Worm (Caenorhabditis elegans): ENCODE data around the gene hrpk-2.

The hrpk-2 gene

ce11 chrIII:7978723-7979122, 8.2 kb upstream of the hrpk-2 start:
- TF ChIP-seq sox-4 (tag; optimal IDR thresholded peaks at IDR 0.05) (no peak), egl-27 (tag; optimal IDR thresholded peaks at IDR 0.05) (no peak), snpc-4 (tag; optimal IDR thresholded peaks at IDR 0.05) (peak; percentile 3), rnt-1 (tag; optimal IDR thresholded peaks at IDR 0.05) (peak; percentile 57), snu-23 (GFP tag; optimal IDR thresholded peaks at IDR 0.05) (peak; percentile 77), swsn-7 (tag; optimal IDR thresholded peaks at IDR 0.05) (peak; percentile 59), nhr-20 (tag; optimal IDR thresholded peaks at IDR 0.05) (peak; percentile 78), lsy-2 (tag; optimal IDR thresholded peaks at IDR 0.05) (peak; percentile 57 to 67), elt-3 (tag; optimal IDR thresholded peaks at IDR 0.05) (peak in 1 of 6 experiments; percentile 57), egl-13 (tag; optimal IDR thresholded peaks at IDR 0.05) (no peak), unc-130 (tag; optimal IDR thresholded peaks at IDR 0.05) (peak; percentile 3), mef-2 (tag; optimal IDR thresholded peaks at IDR 0.05) (no peak), nhr-76 (tag; optimal IDR thresholded peaks at IDR 0.05) (no peak), nhr-85 (tag) (peak; percentile 90), blmp-1 (tag; optimal IDR thresholded peaks at IDR 0.05) (peak; percentile 46), skn-1 (tag; optimal IDR thresholded peaks at IDR 0.05) (peak; percentile 11), sptf-1 (tag; optimal IDR thresholded peaks at IDR 0.05) (no peak), fkh-4 (tag; optimal IDR thresholded peaks at IDR 0.05; ENCODE audit: borderline replicate concordance) (no peak), elt-2 (tag; optimal IDR thresholded peaks at IDR 0.05) (peak; percentile 5), efl-3 (GFP tag; optimal IDR thresholded peaks at IDR 0.05) (no peak), lir-3 (tag; optimal IDR thresholded peaks at IDR 0.05; ENCODE audit: poor library complexity) (no peak), grh-1 (GFP tag; IDR thresholded peaks at IDR 0.05) (no peak), ceh-88 (GFP tag; IDR thresholded peaks at IDR 0.05) (peak; percentile 27; the same call in 1 of the 2 replicates), nhr-47 (tag; optimal IDR thresholded peaks at IDR 0.05) (peak; percentile 60), lin-35 (GFP tag; optimal IDR thresholded peaks at IDR 0.05) (peak; percentile 38 to 68), ztf-4 (tag; optimal IDR thresholded peaks at IDR 0.05) (no peak), dpl-1 (GFP tag; optimal IDR thresholded peaks at IDR 0.05) (peak; percentile 20 to 46 (median 26)), C34B4.2 (tag; optimal IDR thresholded peaks at IDR 0.05) (no peak), C16A3.4 (tag; optimal IDR thresholded peaks at IDR 0.05) (peak; percentile 45), Y116A8C.19 (tag; optimal IDR thresholded peaks at IDR 0.05; ENCODE audit: borderline replicate concordance) (no peak), fkh-10 (GFP tag; optimal IDR thresholded peaks at IDR 0.05) (no peak), alr-1 (tag; optimal IDR thresholded peaks at IDR 0.05; ENCODE audit: borderline replicate concordance) (no peak), zip-4 (GFP tag; optimal IDR thresholded peaks at IDR 0.05) (no peak), tlp-1 (tag; optimal IDR thresholded peaks at IDR 0.05) (no peak), ama-1 (optimal IDR thresholded peaks at IDR 0.05) (no peak), aly-2 (tag; optimal IDR thresholded peaks at IDR 0.05) (no peak), nhr-12 (tag; optimal IDR thresholded peaks at IDR 0.05) (no peak), aha-1 (tag; optimal IDR thresholded peaks at IDR 0.05) (no peak), mep-1 (tag; optimal IDR thresholded peaks at IDR 0.05) (peak; percentile 58), nhr-11 (tag; optimal IDR thresholded peaks at IDR 0.05) (no peak), pqm-1 (tag; optimal IDR thresholded peaks at IDR 0.05) (no peak), nhr-90 (tag; optimal IDR thresholded peaks at IDR 0.05; ENCODE audit: poor library complexity) (peak; percentile 66), zag-1 (tag; optimal IDR thresholded peaks at IDR 0.05) (no peak), nhr-77 (tag; optimal IDR thresholded peaks at IDR 0.05) (peak; percentile 61), jun-1 (tag; optimal IDR thresholded peaks at IDR 0.05) (peak; percentile 26), xbp-1 (tag; optimal IDR thresholded peaks at IDR 0.05) (peak; percentile 37), lin-15B (tag; optimal IDR thresholded peaks at IDR 0.05) (no peak), unc-98 (GFP tag; IDR thresholded peaks at IDR 0.05) (no peak), ets-5 (GFP tag; IDR thresholded peaks at IDR 0.05) (no peak), unc-86 (tag; optimal IDR thresholded peaks at IDR 0.05) (no peak), nhr-84 (tag; optimal IDR thresholded peaks at IDR 0.05) (no peak), lin-14 (GFP tag; optimal IDR thresholded peaks at IDR 0.05) (peak; percentile 86), hlh-4 (tag; optimal IDR thresholded peaks at IDR 0.05) (no peak), lin-39 (tag; optimal IDR thresholded peaks at IDR 0.05) (no peak)
